Fruit fly (Drosophila melanogaster) whole organism, embryonic: ENCODE data around the gene cindr.

Experiments used
- Antp ChIP-seq: fragments of 200-800 bp; sonication (Bioruptor generic); optimal IDR thresholded peaks from 3 replicates; lab custom pipeline; 2016; ENCODE audit warnings: missing biosample characterization, missing genetic modification characterization
- Bgb ChIP-seq: fragments of 200-800 bp; sonication (Bioruptor generic); IDR thresholded peaks from 2 replicates; pipeline ENCODE4 v1.3.6; 2022; ENCODE audit warnings: missing biosample characterization, missing genetic modification characterization; ENCODE audit not compliant: partially characterized antibody
- Blimp-1 ChIP-seq: fragments of 200-800 bp; sonication (Bioruptor generic); optimal IDR thresholded peaks from 3 replicates; lab custom pipeline; 2018; ENCODE audit warnings: missing biosample characterization, missing genetic modification characterization, mild to moderate bottlenecking, moderate library complexity, missing genetic modification reagents
- CG10274 ChIP-seq: fragments of 200-800 bp; sonication (Bioruptor generic); optimal IDR thresholded peaks from 3 replicates; lab custom pipeline; 2017; ENCODE audit warnings: missing biosample characterization, mild to moderate bottlenecking, missing genetic modification characterization
- CG10431 ChIP-seq: fragments of 200-800 bp; sonication (Bioruptor generic); optimal IDR thresholded peaks from 3 replicates; lab custom pipeline; 2018; ENCODE audit warnings: missing biosample characterization, mild to moderate bottlenecking, missing genetic modification characterization
- CG12659 ChIP-seq: fragments of 200-800 bp; sonication (Bioruptor generic); optimal IDR thresholded peaks from 3 replicates; lab custom pipeline; 2017; ENCODE audit warnings: mild to moderate bottlenecking, missing biosample characterization, missing genetic modification reagents, missing genetic modification characterization
- CG15479 ChIP-seq: fragments of 200-800 bp; sonication (Bioruptor generic); optimal IDR thresholded peaks from 3 replicates; lab custom pipeline; 2019; ENCODE audit warnings: missing biosample characterization, mild to moderate bottlenecking, missing genetic modification characterization, moderate library complexity
- CG1602 ChIP-seq: fragments of 200-800 bp; sonication (Bioruptor generic); optimal IDR thresholded peaks from 3 replicates; lab custom pipeline; 2016; ENCODE audit warnings: missing biosample characterization, missing genetic modification characterization
- CG30403 ChIP-seq: fragments of 200-800 bp; sonication (Bioruptor generic); optimal IDR thresholded peaks from 3 replicates; lab custom pipeline; 2016; ENCODE audit warnings: missing biosample characterization, missing genetic modification characterization
- CG3838 ChIP-seq: fragments of 200-800 bp; sonication (Bioruptor generic); optimal IDR thresholded peaks from 3 replicates; lab custom pipeline; 2016; ENCODE audit warnings: missing biosample characterization, missing genetic modification characterization
- CG3995 ChIP-seq: fragments of 200-800 bp; sonication (Bioruptor generic); optimal IDR thresholded peaks from 3 replicates; lab custom pipeline; 2016; ENCODE audit warnings: missing biosample characterization, missing genetic modification characterization
- CG4424 ChIP-seq: fragments of 200-800 bp; sonication (Bioruptor generic); optimal IDR thresholded peaks from 3 replicates; lab custom pipeline; 2016; ENCODE audit warnings: missing biosample characterization, missing genetic modification characterization
- CG6272 ChIP-seq: fragments of 200-800 bp; sonication (Bioruptor generic); IDR thresholded peaks from 2 replicates; pipeline ENCODE4 v1.3.6; 2022; ENCODE audit warnings: missing biosample characterization, missing genetic modification characterization
- CG6689 ChIP-seq: fragments of 200-800 bp; sonication (Bioruptor generic); IDR thresholded peaks from 2 replicates; pipeline ENCODE4 v1.3.6; 2022; ENCODE audit warnings: missing biosample characterization, missing genetic modification characterization
- CG6791 ChIP-seq: fragments of 200-800 bp; sonication (Bioruptor generic); IDR thresholded peaks from 3 replicates; pipeline ENCODE4 v1.3.6; 2022; ENCODE audit warnings: missing biosample characterization, missing genetic modification characterization; ENCODE audit not compliant: partially characterized antibody
- CG6813 ChIP-seq: fragments of 200-800 bp; sonication (Bioruptor generic); optimal IDR thresholded peaks from 2 replicates; lab custom pipeline; 2017; ENCODE audit warnings: missing biosample characterization, missing genetic modification characterization, mild to moderate bottlenecking, moderate library complexity, missing genetic modification reagents
- CG6854 ChIP-seq: fragments of 200-800 bp; sonication (Bioruptor generic); optimal IDR thresholded peaks from 3 replicates; lab custom pipeline; 2017; ENCODE audit warnings: missing biosample characterization, mild to moderate bottlenecking, missing genetic modification characterization
- CG7556 ChIP-seq: fragments of 200-800 bp; sonication (Bioruptor generic); optimal IDR thresholded peaks from 2 replicates; lab custom pipeline; 2017; ENCODE audit warnings: missing biosample characterization, mild to moderate bottlenecking, missing genetic modification characterization
- Dbx ChIP-seq: fragments of 200-800 bp; sonication (Bioruptor generic); IDR thresholded peaks from 3 replicates; pipeline ENCODE4 v1.3.6; 2022; ENCODE audit warnings: missing biosample characterization, missing genetic modification characterization
- Dip3 ChIP-seq: fragments of 200-800 bp; sonication (Bioruptor generic); optimal IDR thresholded peaks from 3 replicates; lab custom pipeline; 2016; ENCODE audit warnings: missing biosample characterization, missing genetic modification characterization
- Hey ChIP-seq: fragments of 200-800 bp; sonication (Bioruptor generic); optimal IDR thresholded peaks from 3 replicates; lab custom pipeline; 2018; ENCODE audit warnings: missing biosample characterization, mild to moderate bottlenecking, missing genetic modification characterization
- Hmr ChIP-seq: fragments of 200-800 bp; sonication (Bioruptor generic); optimal IDR thresholded peaks from 3 replicates; lab custom pipeline; 2017; ENCODE audit warnings: mild to moderate bottlenecking, missing biosample characterization, missing genetic modification reagents, missing genetic modification characterization
- Mad ChIP-seq: fragments of 200-800 bp; sonication (Bioruptor generic); optimal IDR thresholded peaks from 2 replicates; lab custom pipeline; 2016; ENCODE audit warnings: missing biosample characterization, missing genetic modification characterization
- Meics ChIP-seq: fragments of 200-800 bp; sonication (Bioruptor generic); optimal IDR thresholded peaks from 2 replicates; lab custom pipeline; 2017; ENCODE audit warnings: missing biosample characterization, mild to moderate bottlenecking, missing genetic modification characterization
- Optix ChIP-seq: fragments of 200-800 bp; sonication (Bioruptor generic); IDR thresholded peaks from 3 replicates; pipeline ENCODE4 v1.3.6; 2022; ENCODE audit warnings: missing biosample characterization, missing genetic modification characterization
- Sox100B ChIP-seq: fragments of 200-800 bp; sonication (Bioruptor generic); optimal IDR thresholded peaks from 3 replicates; lab custom pipeline; 2018; ENCODE audit warnings: missing biosample characterization, mild to moderate bottlenecking, missing genetic modification characterization
- Stat92E ChIP-seq, 3 experiments: fragments of >200 bp in 2 of 3; fragments of 200-800 bp in 1 of 3; sonication (Bioruptor generic) in 1 of 3; optimal IDR thresholded peaks; 2 replicates each; lab custom pipeline; 2017 to 2019; ENCODE audit warnings: missing biosample characterization in 3 of 3, missing genetic modification characterization in 3 of 3, mild to moderate bottlenecking in 1 of 3, moderate library complexity in 1 of 3
- Xrp1 ChIP-seq: fragments of 200-800 bp; sonication (Bioruptor generic); IDR thresholded peaks from 2 replicates; pipeline ENCODE4 v1.3.6; 2022; ENCODE audit warnings: missing biosample characterization, missing genetic modification characterization
- bigmax ChIP-seq: fragments of 200-800 bp; sonication (Bioruptor generic); optimal IDR thresholded peaks from 2 replicates; lab custom pipeline; 2018; ENCODE audit warnings: missing biosample characterization, mild to moderate bottlenecking, missing genetic modification characterization
- caup ChIP-seq: fragments of 200-800 bp; sonication (Bioruptor generic); optimal IDR thresholded peaks from 3 replicates; lab custom pipeline; 2017; ENCODE audit warnings: missing biosample characterization, mild to moderate bottlenecking, missing genetic modification characterization, moderate library complexity; ENCODE audit not compliant: severe bottlenecking
- dmrt99B ChIP-seq: fragments of 200-800 bp; sonication (Bioruptor generic); optimal IDR thresholded peaks from 2 replicates; lab custom pipeline; 2018; ENCODE audit warnings: missing biosample characterization, mild to moderate bottlenecking, missing genetic modification characterization, moderate library complexity
- emc ChIP-seq: fragments of 200-800 bp; sonication (Bioruptor generic); optimal IDR thresholded peaks from 2 replicates; lab custom pipeline; 2016; ENCODE audit warnings: missing biosample characterization, missing genetic modification characterization
- ems ChIP-seq: fragments of 200-800 bp; sonication (Bioruptor generic); optimal IDR thresholded peaks from 3 replicates; lab custom pipeline; 2016; ENCODE audit warnings: missing biosample characterization, missing genetic modification characterization
- en ChIP-seq: fragments of 200-800 bp; sonication (Bioruptor generic); optimal IDR thresholded peaks from 2 replicates; lab custom pipeline; 2016; ENCODE audit warnings: missing biosample characterization, missing genetic modification characterization
- fd102C ChIP-seq: fragments of 200-800 bp; sonication (Bioruptor generic); optimal IDR thresholded peaks from 2 replicates; lab custom pipeline; 2018; ENCODE audit warnings: missing biosample characterization, mild to moderate bottlenecking, missing genetic modification characterization, moderate library complexity
- gem ChIP-seq: fragments of 200-800 bp; sonication (Bioruptor generic); optimal IDR thresholded peaks from 2 replicates; lab custom pipeline; 2019; ENCODE audit warnings: missing biosample characterization, mild to moderate bottlenecking, missing genetic modification characterization, moderate library complexity
- h ChIP-seq: fragments of >200 bp; optimal IDR thresholded peaks from 2 replicates; lab custom pipeline; 2017
- jumu ChIP-seq: fragments of 200-800 bp; sonication (Bioruptor generic); optimal IDR thresholded peaks from 3 replicates; lab custom pipeline; 2016; ENCODE audit warnings: missing biosample characterization, missing genetic modification characterization
- oc ChIP-seq: fragments of 200-800 bp; sonication (Bioruptor generic); optimal IDR thresholded peaks from 2 replicates; lab custom pipeline; 2018; ENCODE audit warnings: missing biosample characterization, mild to moderate bottlenecking, missing genetic modification characterization, moderate library complexity
- p53 ChIP-seq: fragments of 200-800 bp; sonication (Bioruptor generic); optimal IDR thresholded peaks from 2 replicates; lab custom pipeline; 2016; ENCODE audit warnings: missing biosample characterization, missing genetic modification characterization
- pho ChIP-seq: fragments of 200-800 bp; sonication (Bioruptor generic); optimal IDR thresholded peaks from 2 replicates; lab custom pipeline; 2016; ENCODE audit warnings: missing biosample characterization, missing genetic modification characterization
- prd ChIP-seq, 3 experiments: fragments of >200 bp in 2 of 3; fragments of 200-800 bp in 1 of 3; sonication (Bioruptor generic) in 1 of 3; optimal IDR thresholded peaks in 2 of 3; IDR thresholded peaks in 1 of 3; 2 replicates in 2 of 3; 3 replicates in 1 of 3; pipeline versions ENCODE4 v1.3.6 to Lab custom; 2017 to 2022; ENCODE audit warnings: missing biosample characterization in 1 of 3, missing genetic modification characterization in 1 of 3
- pros ChIP-seq: fragments of 200-800 bp; sonication (Bioruptor generic); optimal IDR thresholded peaks from 3 replicates; lab custom pipeline; 2019; ENCODE audit warnings: missing biosample characterization, mild to moderate bottlenecking, missing genetic modification characterization, moderate library complexity
- row ChIP-seq: fragments of 200-800 bp; sonication (Bioruptor generic); IDR thresholded peaks from 3 replicates; pipeline ENCODE4 v1.3.6; 2022; ENCODE audit warnings: missing biosample characterization, missing genetic modification characterization
- sc ChIP-seq, 3 experiments: fragments of >200 bp in 2 of 3; fragments of 200-800 bp in 1 of 3; sonication (Bioruptor generic) in 1 of 3; optimal IDR thresholded peaks; 2 replicates in 2 of 3; 3 replicates in 1 of 3; lab custom pipeline; 2017; ENCODE audit warnings: mild to moderate bottlenecking in 1 of 3, missing biosample characterization in 1 of 3, missing genetic modification characterization in 1 of 3, missing genetic modification reagents in 1 of 3
- tio ChIP-seq: fragments of 200-800 bp; sonication (Bioruptor generic); optimal IDR thresholded peaks from 2 replicates; lab custom pipeline; 2017; ENCODE audit warnings: missing biosample characterization, missing genetic modification characterization, inconsistent platforms
- tll ChIP-seq, 2 experiments: fragments of 200-800 bp in 1 of 2; fragments of >200 bp in 1 of 2; sonication (Bioruptor generic) in 1 of 2; optimal IDR thresholded peaks; 2 replicates each; lab custom pipeline; 2017 to 2019; ENCODE audit warnings: missing biosample characterization in 2 of 2, missing genetic modification characterization in 2 of 2, mild to moderate bottlenecking in 1 of 2, moderate library complexity in 1 of 2
- unpg ChIP-seq: fragments of 200-800 bp; sonication (Bioruptor generic); optimal IDR thresholded peaks from 3 replicates; lab custom pipeline; 2018; ENCODE audit warnings: missing biosample characterization, mild to moderate bottlenecking, missing genetic modification characterization, moderate library complexity
- zen ChIP-seq: fragments of 200-800 bp; sonication (Bioruptor generic); optimal IDR thresholded peaks from 3 replicates; lab custom pipeline; 2018; ENCODE audit warnings: missing biosample characterization, mild to moderate bottlenecking, missing genetic modification characterization, moderate library complexity

The cindr gene

dm6 chr3R:30859901-30860560 is 51.6 kb downstream of the cindr start (continued):
- TF ChIP-seq prd (optimal IDR thresholded peaks at IDR 0.05; lab: Kevin White, UChicago) (no peak), prd (GFP tag; IDR thresholded peaks at IDR 0.05; lab: Robert Waterston, UW) (no peak), pho (GFP tag; lab: Kevin White, UChicago) (no peak), CG4424 (GFP tag; lab: Kevin White, UChicago) (no peak), CG12659 (GFP tag; lab: Kevin White, UChicago) (no peak), Dbx (GFP tag; lab: Robert Waterston, UW) (no peak), bigmax (GFP tag; lab: Kevin White, UChicago) (no peak), Stat92E (GFP tag; optimal IDR thresholded peaks at IDR 0.05; lab: Kevin White, UChicago) (no peak), Meics (GFP tag; lab: Kevin White, UChicago) (peak; percentile 8), Sox100B (GFP tag; lab: Kevin White, UChicago) (peak; percentile 13), Hey (tag; lab: Kevin White, UChicago) (peak; percentile 19), emc (GFP tag; lab: Kevin White, UChicago) (no peak), Optix (GFP tag; lab: Robert Waterston, UW) (no peak), jumu (GFP tag; lab: Kevin White, UChicago) (peak; percentile 9), en (GFP tag; lab: Kevin White, UChicago) (no peak), fd102C (no peak), h (no peak), CG10431 (GFP tag; lab: Kevin White, UChicago) (peak; percentile 65), Bgb (GFP tag; lab: Robert Waterston, UW) (no peak), dmrt99B (peak; percentile 42), CG6813 (GFP tag; lab: Kevin White, UChicago) (peak; percentile 17), CG6689 (GFP tag; lab: Robert Waterston, UW) (0 out of 2 replicates have a peak, but pooled peaks have one; percentile 26), caup (GFP tag; lab: Kevin White, UChicago) (no peak), CG6791 (GFP tag; lab: Robert Waterston, UW) (no peak), Dip3 (GFP tag; lab: Kevin White, UChicago) (no peak), CG1602 (GFP tag; lab: Kevin White, UChicago) (no peak), Xrp1 (peak; percentile 38; the same call in 1 of the 2 replicates), CG7556 (GFP tag; lab: Kevin White, UChicago) (peak; percentile 40), row (GFP tag; lab: Robert Waterston, UW) (peak; percentile 38; the same call in 2 of the 3 replicates), CG30403 (GFP tag; lab: Kevin White, UChicago) (peak; percentile 16), CG15479 (GFP tag; lab: Kevin White, UChicago) (peak; percentile 77), Blimp-1 (GFP tag; lab: Kevin White, UChicago) (peak; percentile 9), gem (peak; percentile 45), Antp (GFP tag; lab: Kevin White, UChicago) (no peak), Hmr (GFP tag; lab: Kevin White, UChicago) (peak; percentile 34), CG6272 (GFP tag; lab: Robert Waterston, UW) (no peak), CG3838 (GFP tag; lab: Kevin White, UChicago) (no peak), unpg (no peak), ems (GFP tag; lab: Kevin White, UChicago) (no peak)

DNA sequence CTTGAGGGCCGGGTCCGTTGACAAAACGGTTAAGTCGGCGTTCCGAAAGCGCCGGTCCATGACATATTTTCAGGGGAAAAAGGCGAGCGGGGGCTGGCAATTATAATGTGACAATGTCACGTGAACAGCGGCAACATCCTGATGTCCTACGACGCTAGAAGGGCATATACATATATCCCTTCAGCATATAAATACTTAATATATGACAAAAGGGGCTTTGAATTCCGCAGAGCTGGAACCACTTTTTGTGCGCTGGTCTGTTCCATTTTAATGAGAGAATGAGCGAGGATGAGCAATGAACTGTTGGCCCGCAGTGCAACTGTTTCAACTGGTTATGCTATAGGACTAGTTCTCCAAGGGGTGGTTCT is 52.1 kb downstream of the cindr start:
- peak; percentile 29 for TF ChIP-seq oc (tag; lab: Kevin White, UChicago)
- no peak for TF ChIP-seq zen (tag; lab: Kevin White, UChicago)
- TF ChIP-seq Mad (GFP tag; lab: Kevin White, UChicago) = no peak
- TF ChIP-seq tll (GFP tag; optimal IDR thresholded peaks at IDR 0.05; lab: Kevin White, UChicago) = no peak
- TF ChIP-seq pros (GFP tag; lab: Kevin White, UChicago) = peak; percentile 19
- no peak for TF ChIP-seq CG6854 (GFP tag; lab: Kevin White, UChicago)
- no peak for TF ChIP-seq tio (GFP tag; lab: Kevin White, UChicago)
- no peak for TF ChIP-seq sc (optimal IDR thresholded peaks at IDR 0.05; lab: Kevin White, UChicago)
- TF ChIP-seq sc (GFP tag; optimal IDR thresholded peaks at IDR 0.05; lab: Kevin White, UChicago) = no peak
- no peak for TF ChIP-seq p53 (GFP tag; lab: Kevin White, UChicago)
- peak; percentile 93 for TF ChIP-seq CG10274 (GFP tag; lab: Kevin White, UChicago)
- TF ChIP-seq CG3995 = no peak
